Worm (Caenorhabditis elegans): Measurements from ENCODE around the gene elc-1.

elc-1 gene

DNA sequence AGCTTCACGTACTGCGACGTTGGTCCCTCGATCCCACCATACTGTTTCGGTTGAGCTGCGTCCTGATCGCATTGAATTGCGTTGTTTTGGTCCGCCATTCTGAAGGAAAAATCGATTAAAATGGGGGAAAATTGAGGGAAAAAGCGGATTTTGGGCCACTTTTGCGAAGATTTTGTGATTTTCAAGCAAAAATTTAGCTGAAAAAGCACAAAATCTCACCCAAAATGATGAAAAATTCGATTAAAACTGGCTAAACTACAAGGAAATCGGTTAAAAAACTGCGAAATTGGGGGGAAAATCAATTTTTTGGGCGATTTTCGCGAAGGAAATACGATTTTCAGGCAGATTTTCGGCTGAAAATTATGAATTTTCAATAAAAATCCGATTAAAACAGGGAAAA lies at the start of gene elc-1:
TSS of gene elc-1 (minus strand) at position 101 of the 400 bp plus-strand sequence.
- TF ChIP-seq unc-62 (GFP tag; optimal IDR thresholded peaks at IDR 0.05), result no peak

DNA sequence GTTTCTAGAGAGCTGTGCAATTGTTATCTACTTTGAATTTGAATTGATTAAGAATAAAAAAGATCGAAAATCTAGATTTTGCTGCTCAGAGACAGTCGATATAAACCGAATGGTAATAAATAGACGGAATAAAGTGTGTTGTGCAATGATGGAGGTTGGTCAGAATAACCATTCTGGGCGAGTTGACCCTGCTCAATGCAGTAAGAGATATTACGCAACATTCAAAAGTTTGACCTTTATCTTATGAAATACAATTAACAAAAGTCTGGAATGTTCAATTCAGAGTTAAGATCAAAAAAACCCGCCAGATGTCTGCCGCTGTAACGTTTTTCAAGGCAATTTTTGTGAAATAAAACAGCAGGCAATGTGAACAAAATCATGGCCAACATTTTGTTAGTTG lies 39.9 kb upstream of the elc-1 start:
- TF ChIP-seq unc-62 (GFP tag; optimal IDR thresholded peaks at IDR 0.05), result no peak

- no peak for TF ChIP-seq unc-62 (GFP tag; optimal IDR thresholded peaks at IDR 0.05)
Observed at ce11 chrIII:1455674-1456073, 38.7 kb upstream of the elc-1 start, which contains the start of gene Y82E9BR.17. Gene Y82E9BR.17, minus strand, starts transcription at chrIII:1455774.

- TF ChIP-seq unc-62 (GFP tag; optimal IDR thresholded peaks at IDR 0.05), result no peak
Observed at ce11 chrIII:1446747-1447146, 29.8 kb upstream of the elc-1 start.

DNA sequence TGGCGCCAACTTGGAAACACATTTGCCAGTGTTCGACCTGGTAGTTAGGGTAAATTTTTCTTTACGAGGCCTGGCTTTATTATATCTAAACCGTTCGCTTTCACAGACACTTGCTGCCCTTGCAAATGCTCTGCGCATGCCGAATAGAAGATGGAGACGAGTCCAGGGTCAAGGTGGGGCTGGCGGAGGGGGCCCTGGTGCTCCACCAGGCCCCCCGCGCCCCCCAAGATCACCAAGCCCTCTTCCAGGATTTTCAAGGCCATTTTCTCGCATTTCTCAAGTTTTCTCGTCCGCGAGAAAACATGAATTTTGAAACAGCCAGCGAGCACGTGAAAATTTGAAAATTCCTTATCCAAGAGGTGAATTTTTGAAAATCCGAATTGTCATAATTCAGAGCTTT lies 22.6 kb upstream of the elc-1 start:
- TF ChIP-seq unc-62 (GFP tag; optimal IDR thresholded peaks at IDR 0.05), result no peak

ce11 chrIII:1436738-1437137 lies 19.7 kb upstream of the elc-1 start:
- TF ChIP-seq unc-62 (GFP tag; optimal IDR thresholded peaks at IDR 0.05), result no peak

ce11 chrIII:1429920-1430437 lies 13.0 kb upstream of the elc-1 start:
- no peak for TF ChIP-seq unc-62 (GFP tag; optimal IDR thresholded peaks at IDR 0.05)

- TF ChIP-seq unc-62 (GFP tag; optimal IDR thresholded peaks at IDR 0.05), result no peak
Observed at ce11 chrIII:1429275-1429674, 12.3 kb upstream of the elc-1 start.

DNA sequence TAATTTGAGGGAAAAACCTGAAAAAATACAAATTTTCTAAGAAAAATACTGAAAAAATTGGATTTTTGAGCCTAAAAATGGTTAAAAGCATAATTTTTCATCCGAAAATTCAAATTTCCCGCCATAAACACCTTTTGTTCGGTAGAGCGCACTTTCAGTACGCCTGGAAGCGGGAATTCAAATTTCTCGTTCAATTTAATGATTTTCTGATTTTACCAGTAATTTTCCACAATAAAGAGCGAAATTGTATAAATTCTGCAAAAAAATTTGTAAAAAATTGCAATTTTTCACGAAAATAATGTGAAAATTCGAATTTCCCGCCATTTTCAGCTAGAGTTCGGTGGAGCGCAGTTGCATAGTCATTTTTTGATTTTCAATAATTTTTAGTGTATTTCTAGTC lies 11.5 kb upstream of the elc-1 start:
- no peak for TF ChIP-seq unc-62 (GFP tag; optimal IDR thresholded peaks at IDR 0.05)

- no peak for TF ChIP-seq unc-62 (GFP tag; optimal IDR thresholded peaks at IDR 0.05)
Observed at ce11 chrIII:1427126-1427525, 10.1 kb upstream of the elc-1 start, which contains the start of gene lelo-2. Gene lelo-2, minus strand, starts transcription at chrIII:1427226.

DNA sequence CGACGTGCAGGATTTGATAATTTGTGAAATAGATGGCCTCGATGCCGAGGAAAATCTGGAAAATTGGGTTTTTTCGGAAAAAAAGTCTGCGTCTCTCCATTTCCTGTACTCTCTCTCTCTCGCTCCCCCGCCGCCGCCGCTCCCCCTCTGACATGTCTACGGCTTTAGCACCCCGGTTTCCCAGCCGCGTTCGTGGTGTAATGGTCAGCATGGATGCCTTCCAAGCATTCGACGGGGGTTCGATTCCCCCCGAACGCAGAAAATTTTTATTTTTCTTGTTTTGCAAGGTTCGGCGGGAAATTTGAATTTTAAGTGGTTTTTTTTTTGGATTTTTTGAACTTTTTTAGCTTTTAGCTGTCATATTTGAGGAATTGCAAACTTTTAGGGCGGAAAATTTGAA lies 7.3 kb upstream of the elc-1 start:
- TF ChIP-seq unc-62 (GFP tag; optimal IDR thresholded peaks at IDR 0.05), result no peak

ce11 chrIII:1421436-1421835 lies 4.4 kb upstream of the elc-1 start:
- TF ChIP-seq unc-62 (GFP tag; optimal IDR thresholded peaks at IDR 0.05), result no peak

DNA sequence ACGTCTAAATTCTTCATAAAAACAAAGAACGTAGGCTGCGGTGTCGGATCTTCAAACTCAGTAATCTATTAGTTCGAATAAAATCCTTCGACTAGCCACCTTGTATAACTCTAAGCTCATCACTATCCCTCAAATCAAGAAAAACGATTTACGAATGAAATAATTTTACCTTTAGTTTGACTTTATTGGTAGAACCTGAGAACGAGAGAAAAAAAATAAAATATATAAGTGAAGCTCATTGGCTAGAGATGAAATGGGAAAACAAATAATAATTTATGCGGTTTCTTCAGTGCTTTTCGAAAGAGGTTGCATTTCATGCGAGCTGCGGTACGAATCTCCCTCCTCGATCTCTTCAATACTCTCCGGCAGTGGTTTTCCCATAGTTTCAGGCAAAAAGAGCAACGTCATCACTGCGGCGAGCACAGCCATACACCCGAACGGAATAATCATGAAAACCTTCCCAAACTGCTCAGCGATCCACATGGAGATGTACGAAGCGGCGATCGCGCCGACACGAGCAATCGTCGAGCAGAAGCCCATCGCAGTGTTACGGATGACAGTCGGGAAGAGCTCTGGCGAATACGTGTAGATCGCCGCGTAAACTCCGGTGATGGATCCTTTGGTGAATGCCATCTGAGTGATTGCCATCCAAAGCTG lies 2.8 kb upstream of the elc-1 start:
- no peak for TF ChIP-seq unc-62 (GFP tag; optimal IDR thresholded peaks at IDR 0.05)

- TF ChIP-seq unc-62 (GFP tag; optimal IDR thresholded peaks at IDR 0.05), result no peak
Observed at ce11 chrIII:1419146-1419636, 2.2 kb upstream of the elc-1 start, which contains the start of gene Y82E9BR.3. Gene Y82E9BR.3, plus strand, starts transcription at chrIII:1419196.

- no peak for TF ChIP-seq unc-62 (GFP tag; optimal IDR thresholded peaks at IDR 0.05)
Observed at ce11 chrIII:1418709-1419108, 1.7 kb upstream of the elc-1 start.

DNA sequence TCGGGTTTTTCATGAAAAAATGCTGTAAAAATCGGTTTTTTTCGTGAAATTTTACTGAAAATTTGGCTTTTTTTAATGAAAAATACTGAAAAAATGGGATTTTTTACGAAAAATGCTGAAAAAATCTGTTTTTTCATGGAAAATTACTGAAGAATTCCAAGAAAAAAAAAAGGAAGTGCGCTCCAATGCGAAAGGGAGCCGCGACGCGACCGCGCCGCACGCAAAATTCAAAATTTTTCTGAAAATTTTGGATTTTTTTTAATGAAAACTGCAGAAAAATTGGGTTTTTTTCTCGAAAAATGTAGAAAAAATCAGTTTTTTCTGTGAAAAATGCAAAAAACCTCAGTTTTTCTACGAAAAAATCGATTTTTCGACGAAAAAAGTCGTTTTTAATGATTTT lies 419 bp downstream of the elc-1 start:
- no peak for TF ChIP-seq unc-62 (GFP tag; optimal IDR thresholded peaks at IDR 0.05)

DNA sequence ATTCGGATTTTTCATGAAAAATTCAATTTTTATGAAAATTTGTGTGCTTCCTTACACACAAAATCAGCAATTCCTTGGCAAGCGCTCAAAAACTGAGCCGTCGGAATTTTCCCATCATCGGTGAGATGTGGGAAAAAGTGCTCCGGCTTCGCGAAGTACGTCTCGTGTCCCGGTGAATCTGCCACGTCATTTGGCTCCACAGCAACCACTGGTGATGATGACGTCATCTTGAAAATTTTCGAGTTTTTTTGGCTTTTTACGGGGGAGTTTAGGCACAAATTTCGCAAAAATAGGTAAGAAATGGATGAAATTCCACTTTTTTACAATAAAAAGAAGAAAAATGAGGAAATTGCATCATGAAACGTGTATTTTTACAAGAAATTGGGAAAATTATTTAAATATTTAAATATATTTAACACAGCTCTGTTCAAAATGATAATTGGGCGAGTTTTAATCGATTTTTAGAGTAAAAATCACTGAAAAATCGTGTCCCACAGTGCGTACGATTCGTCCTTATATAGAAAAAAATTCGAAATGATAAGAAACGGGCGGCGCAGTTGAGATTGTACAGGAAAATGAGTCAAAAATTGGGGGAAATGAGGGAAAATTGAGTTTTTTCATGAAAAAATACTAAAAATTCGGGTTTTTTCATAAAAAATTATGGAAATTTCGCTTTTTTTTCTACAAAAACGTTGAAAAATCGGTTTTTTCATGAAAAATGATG lies 2.9 kb downstream of the elc-1 start, which contains the start of gene Y82E9BR.14:
TSS of gene Y82E9BR.14 (minus strand) at position 227 of the 724 bp plus-strand sequence.
- TF ChIP-seq unc-62 (GFP tag; optimal IDR thresholded peaks at IDR 0.05), result no peak

Data from whole organism, dauer.